Worm (Caenorhabditis elegans) whole organism, midembryonic: ENCODE measurements around the gene fic-1.
A peak's percentile ranks its signal among the peaks of the same experiment; 100 is the strongest.

Experiments
- T22C8.4 ChIP-seq: fragments of 200-800 bp; sonication (Bioruptor generic); IDR thresholded peaks from 2 replicates; pipeline ENCODE4 v1.3.6; 2022; ENCODE audit warnings: missing genetic modification characterization, missing compliant biosample characterization
- cog-1 ChIP-seq: sonication (generic microtip); optimal IDR thresholded peaks from 2 replicates; lab custom pipeline; 2016; ENCODE audit warnings: missing genetic modification characterization, missing compliant biosample characterization
- flt-1 ChIP-seq: fragments of 200-800 bp; sonication (Bioruptor generic); IDR thresholded peaks from 2 replicates; pipeline ENCODE4 v1.3.6; 2022; ENCODE audit warnings: missing genetic modification characterization, missing compliant biosample characterization
- klf-2 ChIP-seq: fragments of 200-800 bp; sonication (Bioruptor generic); conservative IDR thresholded peaks from 2 replicates; pipeline ENCODE4 v1.3.6; 2022; ENCODE audit warnings: missing genetic modification reagents, missing genetic modification characterization, missing compliant biosample characterization
- med-1 ChIP-seq: sonication (generic microtip); optimal IDR thresholded peaks from 2 replicates; lab custom pipeline; 2017; ENCODE audit warnings: missing genetic modification characterization, mild to moderate bottlenecking, missing compliant biosample characterization, antibody characterized with exemption, missing genetic modification reagents; ENCODE audit not compliant: insufficient read depth
- ref-1 ChIP-seq: fragments of 200-800 bp; sonication (Bioruptor generic); conservative IDR thresholded peaks from 2 replicates; pipeline ENCODE4 v1.3.6; 2022; ENCODE audit warnings: missing genetic modification reagents, missing genetic modification characterization, missing compliant biosample characterization
- tab-1 ChIP-seq: fragments of 200-800 bp; sonication (Bioruptor generic); IDR thresholded peaks from 2 replicates; pipeline ENCODE4 v1.3.6; 2022; ENCODE audit warnings: missing genetic modification characterization, missing compliant biosample characterization
- ztf-23 ChIP-seq: fragments of 200-800 bp; sonication (Bioruptor generic); IDR thresholded peaks from 2 replicates; pipeline ENCODE4 v1.3.6; 2022; ENCODE audit warnings: missing genetic modification reagents, missing genetic modification characterization, missing compliant biosample characterization
- ztf-29 ChIP-seq: fragments of 200-800 bp; sonication (Bioruptor generic); IDR thresholded peaks from 2 replicates; pipeline ENCODE4 v1.3.6; 2022; ENCODE audit warnings: missing genetic modification reagents, missing genetic modification characterization, missing compliant biosample characterization

fic-1 gene

DNA sequence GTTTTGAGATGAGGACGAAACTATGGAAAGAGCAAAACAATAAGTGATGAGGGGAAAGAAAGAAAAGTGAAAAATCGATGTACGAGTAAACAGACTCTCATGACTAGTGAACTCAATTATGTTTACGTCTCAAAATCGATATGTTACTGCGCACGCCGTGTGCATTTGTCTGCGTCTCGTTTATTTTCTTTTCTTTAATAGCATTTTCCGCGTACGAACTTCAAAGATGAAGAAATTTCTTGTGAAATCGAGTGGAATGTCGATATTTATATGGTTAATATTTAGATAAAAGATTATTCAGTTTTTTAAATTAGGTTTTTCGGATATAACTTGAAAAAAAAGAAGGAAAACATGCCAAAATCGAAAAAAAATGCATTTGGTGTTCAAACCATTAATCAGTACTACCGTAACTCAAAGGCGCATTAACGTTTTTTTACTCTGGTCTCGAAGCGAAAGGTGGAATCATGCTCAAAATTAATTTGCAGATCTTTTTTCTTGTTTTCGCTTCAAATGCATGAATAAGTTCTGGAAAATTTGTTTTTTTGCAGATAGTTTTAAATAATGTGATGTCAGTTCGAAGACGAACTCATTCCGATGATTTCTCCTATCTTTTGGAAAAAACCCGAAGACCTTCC, at the start of gene fic-1:
fic-1 (plus strand) TSS at position 549 of the 635 bp plus-strand sequence.
- TF ChIP-seq ztf-29 (GFP tag; lab: Robert Waterston, UW) = no peak
- no peak for TF ChIP-seq flt-1 (GFP tag; lab: Robert Waterston, UW)
- TF ChIP-seq med-1 (GFP tag; lab: Kevin White, UChicago) = no peak
- TF ChIP-seq cog-1 (tag; lab: Kevin White, UChicago) = peak; percentile 25
- peak; percentile 74 for TF ChIP-seq T22C8.4 (GFP tag; lab: Robert Waterston, UW)
- TF ChIP-seq tab-1 (GFP tag; lab: Robert Waterston, UW) = no peak
- TF ChIP-seq ref-1 = no peak
- no peak for TF ChIP-seq klf-2 (GFP tag; lab: Robert Waterston, UW)
- TF ChIP-seq ztf-23 (GFP tag; lab: Robert Waterston, UW) = no peak

DNA sequence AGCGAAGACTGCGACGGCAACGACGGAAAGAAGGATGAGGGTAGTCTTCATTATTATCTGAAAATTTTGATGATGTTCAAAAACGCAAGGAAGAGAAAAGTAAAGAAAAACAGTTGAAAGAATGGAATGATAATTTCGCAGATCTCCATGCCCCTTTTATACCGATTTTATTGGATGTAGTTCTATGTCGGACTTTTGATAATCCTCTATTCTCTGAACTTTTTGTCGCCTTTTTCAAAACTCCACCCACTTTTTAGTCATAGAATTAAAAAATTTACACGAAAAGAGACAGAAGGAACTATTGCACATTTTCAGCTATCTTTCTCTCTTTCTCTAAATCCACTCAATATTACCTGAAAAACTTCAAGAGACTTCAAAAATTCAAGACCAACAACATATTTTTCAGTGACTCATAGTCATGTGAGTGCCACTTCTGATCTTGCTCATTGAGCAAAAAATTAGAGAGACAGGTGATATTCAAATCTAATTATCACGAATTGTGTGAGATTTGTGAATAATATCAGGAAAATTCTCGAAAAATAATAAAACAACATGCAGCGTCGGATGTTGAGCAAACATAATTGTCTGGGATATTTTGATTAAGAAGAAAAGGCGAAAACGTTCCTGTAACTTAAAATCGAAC, 47.3 kb upstream of the fic-1 start, which contains the start of gene F13E9.15:
F13E9.15 (minus strand) TSS at position 51 of the 643 bp plus-strand sequence.
- TF ChIP-seq cog-1 (tag; lab: Kevin White, UChicago) (no peak), med-1 (GFP tag; lab: Kevin White, UChicago) (no peak), flt-1 (GFP tag; lab: Robert Waterston, UW) (no peak), ztf-29 (GFP tag; lab: Robert Waterston, UW) (no peak), ref-1 (no peak), tab-1 (GFP tag; lab: Robert Waterston, UW) (no peak)

DNA sequence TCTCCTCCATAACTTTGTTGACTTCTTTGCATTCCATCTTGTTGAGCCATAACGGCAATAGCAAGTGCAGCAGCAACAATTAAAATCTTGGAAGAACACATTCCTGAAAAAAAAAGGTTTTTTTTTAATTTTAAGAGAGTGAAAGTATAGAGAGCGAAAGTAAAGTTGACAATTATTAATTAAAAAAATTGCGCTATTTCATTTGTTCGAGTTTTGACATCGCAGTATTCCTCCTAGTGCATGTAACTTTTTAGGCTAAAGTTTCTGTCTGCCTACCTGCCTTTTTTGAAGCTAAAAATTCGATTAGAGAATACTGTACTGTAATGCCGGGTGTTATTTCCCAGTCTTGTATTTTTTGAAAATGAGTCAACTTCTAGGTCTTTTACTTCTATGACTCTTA, 45.3 kb upstream of the fic-1 start, which contains the start of gene srlf-12:
srlf-12 (minus strand) TSS at position 101 of the 400 bp plus-strand sequence.
- TF ChIP-seq cog-1 (tag; lab: Kevin White, UChicago) (no peak), ref-1 (no peak), ztf-29 (GFP tag; lab: Robert Waterston, UW) (no peak)

DNA sequence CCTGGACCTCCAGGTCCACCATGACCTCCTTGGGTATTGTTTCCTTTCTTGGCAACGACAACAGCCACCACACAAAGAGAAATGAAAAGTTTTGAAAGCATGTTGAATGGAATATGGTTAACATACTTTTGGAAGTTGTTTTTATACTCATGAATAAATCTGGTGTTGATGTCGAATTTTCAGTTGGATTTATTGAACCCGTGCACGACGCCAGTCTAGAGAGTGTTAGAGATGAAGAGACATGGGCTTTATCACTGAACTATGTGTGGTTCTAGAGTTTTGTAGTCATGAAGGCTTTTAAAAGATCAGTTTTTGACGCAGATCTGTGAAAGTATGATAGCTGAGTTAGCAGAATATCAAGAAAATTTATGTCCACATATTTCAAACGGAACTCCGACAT, 43.0 kb upstream of the fic-1 start, which contains the start of gene srlf-14:
srlf-14 (minus strand) TSS at position 101 of the 400 bp plus-strand sequence.
- TF ChIP-seq ref-1 (no peak), ztf-23 (GFP tag; lab: Robert Waterston, UW) (no peak), flt-1 (GFP tag; lab: Robert Waterston, UW) (no peak), cog-1 (tag; lab: Kevin White, UChicago) (no peak), klf-2 (GFP tag; lab: Robert Waterston, UW) (no peak)

DNA sequence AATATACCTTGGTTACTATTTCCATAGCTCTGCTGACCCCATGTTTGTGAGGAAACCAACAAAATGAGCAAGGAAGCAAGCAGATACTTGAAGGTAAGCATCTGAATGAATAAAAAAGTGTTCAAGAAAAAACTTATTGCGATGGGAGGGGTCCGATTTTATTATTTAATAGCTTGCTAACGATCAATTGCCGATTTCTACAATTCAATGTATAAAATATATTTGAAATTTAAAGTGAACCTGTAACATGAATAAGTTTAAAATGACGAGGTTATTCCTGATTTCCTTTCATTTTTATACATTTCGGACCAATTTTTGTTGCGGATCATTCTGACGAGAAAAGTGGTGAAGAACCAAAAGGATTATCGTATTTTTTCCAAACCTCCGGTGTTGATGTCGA, 40.7 kb upstream of the fic-1 start, which contains the start of gene srlf-13:
srlf-13 (minus strand) TSS at position 101 of the 400 bp plus-strand sequence.
- TF ChIP-seq klf-2 (GFP tag; lab: Robert Waterston, UW) (no peak), ref-1 (no peak), med-1 (GFP tag; lab: Kevin White, UChicago) (no peak), flt-1 (GFP tag; lab: Robert Waterston, UW) (no peak), tab-1 (GFP tag; lab: Robert Waterston, UW) (no peak)

DNA sequence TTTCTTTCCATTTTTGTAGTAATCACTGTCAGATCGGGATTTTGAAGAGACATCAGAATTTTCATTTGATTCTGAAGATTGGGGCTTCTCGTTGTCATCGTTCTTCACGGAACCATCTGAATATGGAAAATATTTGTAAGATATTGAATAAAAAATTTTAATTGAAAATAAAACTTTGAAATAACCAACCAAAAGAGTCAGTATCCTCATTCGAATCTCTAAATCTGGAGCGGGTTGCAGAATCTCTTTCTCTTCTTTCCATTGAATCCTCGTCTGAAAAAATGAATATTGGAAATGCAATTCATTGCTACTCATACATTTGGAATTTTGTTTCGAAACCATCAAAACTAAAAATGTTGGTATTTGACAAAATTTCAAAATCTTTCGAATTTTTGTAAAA, 39.1 kb upstream of the fic-1 start:
- TF ChIP-seq ztf-29 (GFP tag; lab: Robert Waterston, UW) = no peak

DNA sequence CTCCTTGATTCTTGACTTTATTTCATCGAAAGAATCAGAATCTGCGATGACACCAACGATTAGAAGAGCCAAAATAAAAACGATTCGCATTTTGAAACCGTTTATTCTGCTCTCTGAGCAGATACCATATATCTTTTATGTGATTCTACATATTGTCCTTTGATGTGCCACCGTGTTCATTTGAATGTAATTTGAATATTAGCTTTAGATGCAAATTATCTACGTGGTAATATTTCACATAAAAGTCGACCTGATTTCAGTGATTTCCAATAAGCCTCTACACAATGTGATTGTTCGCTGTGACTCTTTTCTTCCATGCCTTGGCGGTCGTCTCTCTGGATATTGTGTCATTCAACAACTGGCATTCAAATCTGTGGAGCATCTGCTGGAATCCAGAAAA, 38.2 kb upstream of the fic-1 start, which contains the start of the genes F13E9.9 and F13E9.19:
F13E9.9 (minus strand) TSS at position 101 of the 400 bp plus-strand sequence.
F13E9.19 (plus strand) TSS at position 316 of the 400 bp plus-strand sequence.
- TF ChIP-seq T22C8.4 (GFP tag; lab: Robert Waterston, UW) (no peak), klf-2 (GFP tag; lab: Robert Waterston, UW) (no peak), med-1 (GFP tag; lab: Kevin White, UChicago) (no peak), flt-1 (GFP tag; lab: Robert Waterston, UW) (no peak), cog-1 (tag; lab: Kevin White, UChicago) (no peak), ztf-29 (GFP tag; lab: Robert Waterston, UW) (no peak), ztf-23 (GFP tag; lab: Robert Waterston, UW) (no peak), tab-1 (GFP tag; lab: Robert Waterston, UW) (no peak), ref-1 (no peak)

DNA sequence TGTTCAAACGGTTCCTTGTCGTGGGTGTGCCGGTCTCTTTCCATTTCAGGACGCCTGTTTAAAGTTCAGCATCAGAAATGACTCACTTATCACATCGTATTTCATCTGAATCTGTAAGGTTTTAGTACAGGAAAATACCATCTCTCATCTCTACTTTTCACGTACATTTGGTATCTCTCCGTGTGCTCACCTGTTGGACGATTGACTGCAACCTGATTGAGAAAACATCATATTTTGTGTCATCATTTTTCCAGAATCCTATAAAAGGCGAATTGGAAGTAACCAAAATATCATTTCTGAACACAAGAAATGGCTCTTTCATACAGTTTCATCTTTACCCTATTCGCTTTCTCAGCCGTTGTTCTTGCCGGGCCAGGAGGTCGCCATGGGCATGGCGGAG, 37.2 kb upstream of the fic-1 start, which contains the start of gene srlf-30:
srlf-30 (plus strand) TSS at position 301 of the 400 bp plus-strand sequence.
- TF ChIP-seq flt-1 (GFP tag; lab: Robert Waterston, UW) (no peak), med-1 (GFP tag; lab: Kevin White, UChicago) (no peak), ref-1 (no peak), T22C8.4 (GFP tag; lab: Robert Waterston, UW) (no peak), ztf-23 (GFP tag; lab: Robert Waterston, UW) (no peak), ztf-29 (GFP tag; lab: Robert Waterston, UW) (no peak), klf-2 (GFP tag; lab: Robert Waterston, UW) (no peak), tab-1 (GFP tag; lab: Robert Waterston, UW) (no peak), cog-1 (tag; lab: Kevin White, UChicago) (no peak)

DNA sequence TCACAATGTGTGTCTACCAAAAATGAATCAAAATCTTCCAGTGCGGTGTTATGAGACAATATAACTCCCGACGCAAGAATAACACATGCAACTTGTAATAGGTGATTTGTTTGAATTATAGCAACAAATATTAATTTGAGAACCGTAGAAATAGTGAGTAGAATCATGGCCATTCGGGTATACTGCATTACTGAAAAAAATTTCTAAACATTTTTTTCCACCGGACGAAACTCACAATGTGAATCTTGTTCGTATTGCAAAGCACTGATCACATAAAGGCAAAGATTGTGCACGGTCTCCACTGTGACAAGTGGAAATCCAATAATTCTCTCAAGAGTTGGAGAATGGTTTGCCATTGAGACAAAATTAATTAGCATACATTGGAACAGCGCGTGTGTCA, 34.8 kb upstream of the fic-1 start:
- TF ChIP-seq tab-1 (GFP tag; lab: Robert Waterston, UW) (no peak), klf-2 (GFP tag; lab: Robert Waterston, UW) (no peak), ztf-29 (GFP tag; lab: Robert Waterston, UW) (no peak), ref-1 (no peak), T22C8.4 (GFP tag; lab: Robert Waterston, UW) (no peak), flt-1 (GFP tag; lab: Robert Waterston, UW) (no peak), ztf-23 (GFP tag; lab: Robert Waterston, UW) (no peak), cog-1 (tag; lab: Kevin White, UChicago) (no peak), med-1 (GFP tag; lab: Kevin White, UChicago) (no peak)
